Worm (Caenorhabditis elegans): ENCODE results near the gene srw-135.

The srw-135 gene

ce11 chrV:3040930-3041329 is 29.6 kb upstream of the srw-135 start:
- TF ChIP-seq mep-1 (tag; optimal IDR thresholded peaks at IDR 0.05) (no peak), nhr-237 (tag; optimal IDR thresholded peaks at IDR 0.05) (no peak), sem-2 (GFP tag; optimal IDR thresholded peaks at IDR 0.05) (no peak), ces-1 (GFP tag; optimal IDR thresholded peaks at IDR 0.05) (no peak), nhr-2 (tag; optimal IDR thresholded peaks at IDR 0.05) (no peak), elt-1 (tag; optimal IDR thresholded peaks at IDR 0.05; ENCODE audit: borderline replicate concordance, insufficient read depth) (no peak), ceh-83 (GFP tag; optimal IDR thresholded peaks at IDR 0.05) (no peak), lin-32 (GFP tag; optimal IDR thresholded peaks at IDR 0.05) (no peak), nhr-28 (tag; optimal IDR thresholded peaks at IDR 0.05) (no peak), ceh-43 (GFP tag; optimal IDR thresholded peaks at IDR 0.05) (no peak), ceh-39 (tag; optimal IDR thresholded peaks at IDR 0.05) (no peak), snpc-4 (tag; optimal IDR thresholded peaks at IDR 0.05) (no peak), ham-2 (GFP tag; optimal IDR thresholded peaks at IDR 0.05) (no peak)

ce11 chrV:3039282-3039681 is 28.0 kb upstream of the srw-135 start, which contains the start of gene chpf-2:
Gene chpf-2 (minus strand): TSS chrV:3039382.
- TF ChIP-seq elt-3 (tag; optimal IDR thresholded peaks at IDR 0.05) (no peak), lsy-2 (tag; optimal IDR thresholded peaks at IDR 0.05) (no peak), unc-39 (tag; optimal IDR thresholded peaks at IDR 0.05) (no peak)

ce11 chrV:3038058-3038457 is 26.8 kb upstream of the srw-135 start:
- TF ChIP-seq ceh-83 (GFP tag; optimal IDR thresholded peaks at IDR 0.05), result no peak
- no peak for TF ChIP-seq ces-1 (GFP tag; optimal IDR thresholded peaks at IDR 0.05)
- no peak for TF ChIP-seq mls-2 (tag; optimal IDR thresholded peaks at IDR 0.05)
- TF ChIP-seq nhr-12 (tag; optimal IDR thresholded peaks at IDR 0.05), result no peak
- TF ChIP-seq mab-5 (tag; optimal IDR thresholded peaks at IDR 0.05), result no peak
- no peak for TF ChIP-seq elt-1 (tag; optimal IDR thresholded peaks at IDR 0.05; ENCODE audit: borderline replicate concordance, insufficient read depth)
- TF ChIP-seq unc-39 (tag; optimal IDR thresholded peaks at IDR 0.05), result no peak
- TF ChIP-seq unc-120 (tag; optimal IDR thresholded peaks at IDR 0.05; ENCODE audit: poor library complexity, severe bottlenecking), result no peak
- no peak for TF ChIP-seq nhr-2 (tag; optimal IDR thresholded peaks at IDR 0.05)
- no peak for TF ChIP-seq sptf-1 (tag; optimal IDR thresholded peaks at IDR 0.05)
- no peak for TF ChIP-seq sem-2 (GFP tag; optimal IDR thresholded peaks at IDR 0.05)
- TF ChIP-seq cnd-1 (tag; optimal IDR thresholded peaks at IDR 0.05), result no peak
- no peak for TF ChIP-seq unc-62 (GFP tag; optimal IDR thresholded peaks at IDR 0.05)
- no peak for TF ChIP-seq ceh-39 (tag; optimal IDR thresholded peaks at IDR 0.05)
- TF ChIP-seq M03D4.4 (tag; optimal IDR thresholded peaks at IDR 0.05), result no peak
- TF ChIP-seq nhr-76 (tag; optimal IDR thresholded peaks at IDR 0.05), result no peak
- TF ChIP-seq drap-1 (GFP tag; optimal IDR thresholded peaks at IDR 0.05), result no peak

ce11 chrV:3034236-3034635 is 22.9 kb upstream of the srw-135 start, which contains the start of gene srw-8:
Gene srw-8 (minus strand): TSS chrV:3034336.
- TF ChIP-seq nhr-76 (tag; optimal IDR thresholded peaks at IDR 0.05) (no peak), tbx-8 (GFP tag; optimal IDR thresholded peaks at IDR 0.05) (no peak), ceh-43 (GFP tag; optimal IDR thresholded peaks at IDR 0.05) (no peak), elt-3 (tag; optimal IDR thresholded peaks at IDR 0.05) (no peak), mls-2 (tag; optimal IDR thresholded peaks at IDR 0.05) (no peak), cnd-1 (tag; optimal IDR thresholded peaks at IDR 0.05) (no peak), nhr-2 (tag; optimal IDR thresholded peaks at IDR 0.05) (no peak), nhr-237 (tag; optimal IDR thresholded peaks at IDR 0.05) (no peak), ztf-11 (tag; optimal IDR thresholded peaks at IDR 0.05) (no peak), M03D4.4 (tag; optimal IDR thresholded peaks at IDR 0.05) (no peak), snpc-4 (tag; optimal IDR thresholded peaks at IDR 0.05) (no peak), ceh-83 (GFP tag; optimal IDR thresholded peaks at IDR 0.05) (no peak), unc-39 (tag; optimal IDR thresholded peaks at IDR 0.05) (no peak), lin-32 (GFP tag; optimal IDR thresholded peaks at IDR 0.05) (no peak), sptf-1 (tag; optimal IDR thresholded peaks at IDR 0.05) (no peak)

- TF ChIP-seq blmp-1 (tag; optimal IDR thresholded peaks at IDR 0.05), result no peak
- TF ChIP-seq mab-5 (tag; optimal IDR thresholded peaks at IDR 0.05), result no peak
- no peak for TF ChIP-seq bed-3 (GFP tag; optimal IDR thresholded peaks at IDR 0.05)
- no peak for TF ChIP-seq nhr-2 (tag; optimal IDR thresholded peaks at IDR 0.05)
- no peak for TF ChIP-seq unc-120 (tag; optimal IDR thresholded peaks at IDR 0.05; ENCODE audit: poor library complexity, severe bottlenecking)
- no peak for TF ChIP-seq ceh-43 (GFP tag; optimal IDR thresholded peaks at IDR 0.05)
- no peak for TF ChIP-seq tbx-8 (GFP tag; optimal IDR thresholded peaks at IDR 0.05)
- TF ChIP-seq unc-39 (tag; optimal IDR thresholded peaks at IDR 0.05), result no peak
- no peak for TF ChIP-seq nhr-28 (tag; optimal IDR thresholded peaks at IDR 0.05)
- TF ChIP-seq hlh-1 (tag; optimal IDR thresholded peaks at IDR 0.05), result no peak
- no peak for TF ChIP-seq mls-2 (tag; optimal IDR thresholded peaks at IDR 0.05)
- no peak for TF ChIP-seq lin-13 (tag; optimal IDR thresholded peaks at IDR 0.05)
- no peak for TF ChIP-seq snpc-4 (tag; optimal IDR thresholded peaks at IDR 0.05)
These were observed 21.0 kb upstream of the srw-135 start, which contains the start of gene irld-38 for ce11 chrV:3032343-3032742. Gene irld-38 (minus strand): TSS chrV:3032443.

Measured in whole organism, mixed stage, embryonic.